In genomic region chr3R:16861217-16861616, dm6 we compare ENCODE assay signal across 1 fruit fly cellular context.
A peak's percentile ranks its signal among the peaks of the same experiment; 100 is the strongest.
TF ChIP-seq lines count a peak whose summit lies in the region.

No protein-coding gene starts in this region.

TF ChIP-seq in whole organism, embryonic, 481 proteins besides CTCF, POLR2A, EP300 and RAD21 (continued from another document):
- TF ChIP-seq CG2712 (tag; optimal IDR thresholded peaks at IDR 0.05; lab: Kevin White, UChicago), result peak; percentile 40
- no peak for TF ChIP-seq gsb-n (tag; optimal IDR thresholded peaks at IDR 0.05; lab: Kevin White, UChicago)
- TF ChIP-seq CG9797 (GFP tag; optimal IDR thresholded peaks at IDR 0.05; lab: Kevin White, UChicago), result no peak
- TF ChIP-seq sim (GFP tag; IDR thresholded peaks at IDR 0.05; lab: Robert Waterston, UW), result no peak
- TF ChIP-seq Abd-B (GFP tag; optimal IDR thresholded peaks at IDR 0.05; lab: Kevin White, UChicago), result no peak
- TF ChIP-seq lola (GFP tag; optimal IDR thresholded peaks at IDR 0.05; lab: Kevin White, UChicago), result peak in 1 of 3 experiments; percentile 15
- no peak for TF ChIP-seq hth (optimal IDR thresholded peaks at IDR 0.05; lab: Kevin White, UChicago)
- TF ChIP-seq CG1832 (GFP tag; optimal IDR thresholded peaks at IDR 0.05; lab: Kevin White, UChicago), result no peak
- TF ChIP-seq CG6689 (GFP tag; IDR thresholded peaks at IDR 0.05; lab: Robert Waterston, UW), result no peak
- TF ChIP-seq HLHmδ (GFP tag; optimal IDR thresholded peaks at IDR 0.05; lab: Kevin White, UChicago), result no peak
- TF ChIP-seq Tbp (GFP tag; optimal IDR thresholded peaks at IDR 0.05; lab: Kevin White, UChicago), result no peak
- TF ChIP-seq zen (tag; optimal IDR thresholded peaks at IDR 0.05; lab: Kevin White, UChicago), result peak; percentile 0
- no peak for TF ChIP-seq CG8478 (optimal IDR thresholded peaks at IDR 0.05; lab: Kevin White, UChicago)
- TF ChIP-seq Myb (GFP tag; optimal IDR thresholded peaks at IDR 0.05; lab: Kevin White, UChicago), result no peak
- TF ChIP-seq CG17361 (GFP tag; IDR thresholded peaks at IDR 0.05; lab: Robert Waterston, UW), result 0 out of 3 replicates have a peak, but pooled peaks have one; percentile 23
- no peak for TF ChIP-seq CG1792 (GFP tag; optimal IDR thresholded peaks at IDR 0.05; lab: Kevin White, UChicago)
- no peak for TF ChIP-seq CG11696 (GFP tag; IDR thresholded peaks at IDR 0.05; lab: Robert Waterston, UW)
- TF ChIP-seq CG30403 (GFP tag; optimal IDR thresholded peaks at IDR 0.05; lab: Kevin White, UChicago), result peak; percentile 6
- no peak for TF ChIP-seq Hr51 (GFP tag; optimal IDR thresholded peaks at IDR 0.05; lab: Kevin White, UChicago)
- no peak for TF ChIP-seq ase (GFP tag; IDR thresholded peaks at IDR 0.05; lab: Robert Waterston, UW)
- no peak for TF ChIP-seq CG4854 (GFP tag; optimal IDR thresholded peaks at IDR 0.05; lab: Kevin White, UChicago)
- TF ChIP-seq CG4707 (GFP tag; optimal IDR thresholded peaks at IDR 0.05; lab: Kevin White, UChicago), result no peak
- no peak for TF ChIP-seq Doc3 (GFP tag; IDR thresholded peaks at IDR 0.05; lab: Robert Waterston, UW; ENCODE audit: partially characterized antibody)
- TF ChIP-seq Nf-YB (GFP tag; optimal IDR thresholded peaks at IDR 0.05; lab: Kevin White, UChicago), result no peak
- TF ChIP-seq ranshi (GFP tag; IDR thresholded peaks at IDR 0.05; lab: Robert Waterston, UW), result no peak
- TF ChIP-seq unpg (GFP tag; optimal IDR thresholded peaks at IDR 0.05; lab: Kevin White, UChicago), result no peak
- no peak for TF ChIP-seq CG16815 (GFP tag; optimal IDR thresholded peaks at IDR 0.05; lab: Kevin White, UChicago)
- no peak for TF ChIP-seq lbe (GFP tag; optimal IDR thresholded peaks at IDR 0.05; lab: Kevin White, UChicago)
- TF ChIP-seq CG8765 (GFP tag; IDR thresholded peaks at IDR 0.05; lab: Robert Waterston, UW), result no peak
- peak; percentile 51 for TF ChIP-seq Ets65A (GFP tag; lab: Kevin White, UChicago)
- TF ChIP-seq CG12299 (tag; optimal IDR thresholded peaks at IDR 0.05; lab: Kevin White, UChicago), result no peak
- no peak for TF ChIP-seq dati (GFP tag; IDR thresholded peaks at IDR 0.05; lab: Robert Waterston, UW)
- no peak for TF ChIP-seq en (GFP tag; optimal IDR thresholded peaks at IDR 0.05; lab: Kevin White, UChicago)
- no peak for TF ChIP-seq CG7271 (tag; optimal IDR thresholded peaks at IDR 0.05; lab: Kevin White, UChicago)
- TF ChIP-seq CG4424 (GFP tag; optimal IDR thresholded peaks at IDR 0.05; lab: Kevin White, UChicago), result peak; percentile 11
- no peak for TF ChIP-seq fd3F (GFP tag; optimal IDR thresholded peaks at IDR 0.05; lab: Kevin White, UChicago)
- TF ChIP-seq Blimp-1 (GFP tag; optimal IDR thresholded peaks at IDR 0.05; lab: Kevin White, UChicago), result peak; percentile 37
- TF ChIP-seq phol (tag; optimal IDR thresholded peaks at IDR 0.05; lab: Kevin White, UChicago), result peak; percentile 57
- TF ChIP-seq CG6791 (GFP tag; IDR thresholded peaks at IDR 0.05; lab: Robert Waterston, UW; ENCODE audit: partially characterized antibody), result no peak
- TF ChIP-seq ara (GFP tag; IDR thresholded peaks at IDR 0.05; lab: Robert Waterston, UW), result 0 out of 2 replicates have a peak, but pooled peaks have one; percentile 19
- no peak for TF ChIP-seq CG9876 (GFP tag; optimal IDR thresholded peaks at IDR 0.05; lab: Kevin White, UChicago)
- peak; percentile 5 for TF ChIP-seq CG2678 (tag; optimal IDR thresholded peaks at IDR 0.05; lab: Kevin White, UChicago)
- TF ChIP-seq CG17359 (tag; optimal IDR thresholded peaks at IDR 0.05; lab: Kevin White, UChicago), result no peak
- no peak for TF ChIP-seq bbx (GFP tag; IDR thresholded peaks at IDR 0.05; lab: Robert Waterston, UW; ENCODE audit: partially characterized antibody)
- TF ChIP-seq az2 (GFP tag; optimal IDR thresholded peaks at IDR 0.05; lab: Kevin White, UChicago), result peak; percentile 19
- no peak for TF ChIP-seq Deaf1 (tag; optimal IDR thresholded peaks at IDR 0.05; lab: Kevin White, UChicago)
- no peak for TF ChIP-seq HLH3B (GFP tag; IDR thresholded peaks at IDR 0.05; lab: Robert Waterston, UW)
- TF ChIP-seq CG3163 (GFP tag; optimal IDR thresholded peaks at IDR 0.05; lab: Kevin White, UChicago), result no peak
- no peak for TF ChIP-seq sr (GFP tag; IDR thresholded peaks at IDR 0.05; lab: Robert Waterston, UW)
- TF ChIP-seq bsh (GFP tag; optimal IDR thresholded peaks at IDR 0.05; lab: Kevin White, UChicago), result peak in 1 of 2 experiments; percentile 55
- TF ChIP-seq CG18262 (tag; optimal IDR thresholded peaks at IDR 0.05; lab: Kevin White, UChicago), result peak; percentile 46
